Worm (Caenorhabditis elegans) whole organism, young adult: Measurements from ENCODE around the gene crb-3.

Source experiments
- B0019.2 ChIP-seq: fragments of 200-800 bp; sonication (Bioruptor generic); conservative IDR thresholded peaks from 2 replicates; pipeline ENCODE4 v1.3.6; 2022; ENCODE audit warnings: missing genetic modification reagents, missing genetic modification characterization, missing compliant biosample characterization
- B0336.3 ChIP-seq: fragments of 200-800 bp; sonication (Bioruptor generic); IDR thresholded peaks from 2 replicates; pipeline ENCODE4 v1.3.6; 2022; ENCODE audit warnings: missing genetic modification characterization, missing compliant biosample characterization
- F33H1.4 ChIP-seq: fragments of 200-800 bp; sonication (Bioruptor generic); IDR thresholded peaks from 2 replicates; pipeline ENCODE4 v1.3.6; 2022; ENCODE audit warnings: missing genetic modification reagents, missing genetic modification characterization, missing compliant biosample characterization
- F57A8.1 ChIP-seq: fragments of 200-800 bp; sonication (Bioruptor generic); optimal IDR thresholded peaks from 2 replicates; lab custom pipeline; 2018; ENCODE audit warnings: mild to moderate bottlenecking, missing genetic modification characterization, moderate library complexity, missing compliant biosample characterization
- K11D2.4 ChIP-seq: fragments of 200-800 bp; sonication (Bioruptor generic); IDR thresholded peaks from 2 replicates; pipeline ENCODE4 v1.3.6; 2022; ENCODE audit warnings: missing genetic modification reagents, missing genetic modification characterization, missing compliant biosample characterization
- K12H6.12 ChIP-seq: fragments of 200-800 bp; sonication (Bioruptor generic); optimal IDR thresholded peaks from 2 replicates; lab custom pipeline; 2018; ENCODE audit warnings: mild to moderate bottlenecking, missing genetic modification characterization, missing compliant biosample characterization
- T26A5.8 ChIP-seq: sonication (generic microtip); optimal IDR thresholded peaks from 2 replicates; lab custom pipeline; 2016; ENCODE audit warnings: missing genetic modification characterization, missing compliant biosample characterization
- Y53G8AR.9 ChIP-seq: fragments of 200-800 bp; sonication (Bioruptor generic); conservative IDR thresholded peaks from 2 replicates; pipeline ENCODE4 v1.3.6; 2022; ENCODE audit warnings: missing genetic modification reagents, missing genetic modification characterization, missing compliant biosample characterization
- ZK185.1 ChIP-seq: sonication (generic microtip); optimal IDR thresholded peaks from 2 replicates; lab custom pipeline; 2016; ENCODE audit warnings: mild to moderate bottlenecking, missing genetic modification characterization, missing compliant biosample characterization; ENCODE audit not compliant: poor library complexity, severe bottlenecking
- akir-1 ChIP-seq: fragments of 200-800 bp; sonication (Bioruptor generic); optimal IDR thresholded peaks from 2 replicates; lab custom pipeline; 2018; ENCODE audit warnings: mild to moderate bottlenecking, missing genetic modification characterization, moderate library complexity, missing compliant biosample characterization
- aptf-2 ChIP-seq: fragments of 200-800 bp; sonication (Bioruptor generic); conservative IDR thresholded peaks from 2 replicates; pipeline ENCODE4 v1.3.6; 2022; ENCODE audit warnings: missing genetic modification reagents, missing genetic modification characterization, missing compliant biosample characterization
- atf-7 ChIP-seq: sonication (generic microtip); optimal IDR thresholded peaks from 2 replicates; lab custom pipeline; 2017; ENCODE audit warnings: mild to moderate bottlenecking, missing genetic modification characterization, missing compliant biosample characterization
- cebp-1 ChIP-seq, 2 experiments: fragments of 200-800 bp in 1 of 2; sonication (Bioruptor generic) in 1 of 2; sonication (generic microtip) in 1 of 2; IDR thresholded peaks in 1 of 2; optimal IDR thresholded peaks in 1 of 2; 2 replicates each; pipeline versions ENCODE4 v1.3.6 to Lab custom; 2017 to 2022; ENCODE audit warnings: missing compliant biosample characterization in 2 of 2, missing genetic modification characterization in 2 of 2, mild to moderate bottlenecking in 1 of 2, missing genetic modification reagents in 1 of 2, moderate library complexity in 1 of 2
- ceh-100 ChIP-seq: fragments of 200-800 bp; sonication (Bioruptor generic); IDR thresholded peaks from 2 replicates; pipeline ENCODE4 v1.3.6; 2022; ENCODE audit warnings: missing genetic modification reagents, missing genetic modification characterization, missing compliant biosample characterization
- ceh-27 ChIP-seq: fragments of 200-800 bp; sonication (Bioruptor generic); optimal IDR thresholded peaks from 2 replicates; lab custom pipeline; 2018; ENCODE audit warnings: mild to moderate bottlenecking, missing genetic modification characterization, moderate library complexity, missing compliant biosample characterization
- ceh-40 ChIP-seq: fragments of 200-800 bp; sonication (Bioruptor generic); IDR thresholded peaks from 2 replicates; pipeline ENCODE4 v1.3.6; 2022; ENCODE audit warnings: missing genetic modification characterization, missing compliant biosample characterization
- dox-1 ChIP-seq: fragments of 200-800 bp; sonication (Bioruptor generic); IDR thresholded peaks from 2 replicates; pipeline ENCODE4 v1.3.6; 2022; ENCODE audit warnings: missing genetic modification reagents, missing genetic modification characterization, missing compliant biosample characterization
- egrh-3 ChIP-seq: fragments of 200-800 bp; sonication (Bioruptor generic); IDR thresholded peaks from 2 replicates; pipeline ENCODE4 v1.3.6; 2022; ENCODE audit warnings: missing genetic modification reagents, missing genetic modification characterization, missing compliant biosample characterization
- ets-4 ChIP-seq: fragments of 200-800 bp; sonication (Bioruptor generic); optimal IDR thresholded peaks from 2 replicates; lab custom pipeline; 2018; ENCODE audit warnings: mild to moderate bottlenecking, missing genetic modification characterization, missing compliant biosample characterization
- hlh-12 ChIP-seq: sonication (generic microtip); optimal IDR thresholded peaks from 2 replicates; lab custom pipeline; 2016; ENCODE audit warnings: missing genetic modification characterization, missing compliant biosample characterization
- hmg-1.2 ChIP-seq: fragments of 200-800 bp; sonication (Bioruptor generic); IDR thresholded peaks from 2 replicates; pipeline ENCODE4 v1.3.6; 2022; ENCODE audit warnings: missing genetic modification reagents, missing genetic modification characterization, missing compliant biosample characterization
- hmg-20 ChIP-seq: fragments of 200-800 bp; sonication (Bioruptor generic); IDR thresholded peaks from 2 replicates; pipeline ENCODE4 v1.3.6; 2022; ENCODE audit warnings: missing genetic modification reagents, missing genetic modification characterization, missing compliant biosample characterization
- hrde-1 ChIP-seq: sonication (generic microtip); optimal IDR thresholded peaks from 2 replicates; lab custom pipeline; 2016; ENCODE audit warnings: missing genetic modification characterization, mild to moderate bottlenecking, missing compliant biosample characterization, moderate library complexity, missing genotype, missing genetic modification reagents, borderline replicate concordance
- lag-1 ChIP-seq: fragments of 200-800 bp; sonication (Bioruptor generic); IDR thresholded peaks from 2 replicates; pipeline ENCODE4 v1.3.6; 2022; ENCODE audit warnings: missing genetic modification reagents, missing genetic modification characterization, missing compliant biosample characterization
- let-526 ChIP-seq: fragments of 200-800 bp; sonication (Bioruptor generic); IDR thresholded peaks from 2 replicates; pipeline ENCODE4 v1.3.6; 2022; ENCODE audit warnings: missing genetic modification reagents, missing genetic modification characterization, missing compliant biosample characterization
- lin-40 ChIP-seq: sonication (generic microtip); optimal IDR thresholded peaks from 2 replicates; lab custom pipeline; 2016; ENCODE audit warnings: missing genetic modification characterization, mild to moderate bottlenecking, missing compliant biosample characterization, missing genotype, missing genetic modification reagents
- lsy-27 ChIP-seq: sonication (generic microtip); optimal IDR thresholded peaks from 2 replicates; lab custom pipeline; 2017; ENCODE audit warnings: missing genetic modification characterization, mild to moderate bottlenecking, missing compliant biosample characterization, antibody characterized with exemption, missing genotype, borderline replicate concordance; ENCODE audit not compliant: insufficient read depth
- madf-10 ChIP-seq: sonication (generic microtip); optimal IDR thresholded peaks from 2 replicates; lab custom pipeline; 2016; ENCODE audit warnings: mild to moderate bottlenecking, missing genetic modification characterization, missing compliant biosample characterization
- madf-3 ChIP-seq: fragments of 200-800 bp; sonication (Bioruptor generic); IDR thresholded peaks from 2 replicates; pipeline ENCODE4 v1.3.6; 2022; ENCODE audit warnings: missing genetic modification reagents, missing genetic modification characterization, missing compliant biosample characterization
- mcd-1 ChIP-seq: fragments of 200-800 bp; sonication (Bioruptor generic); IDR thresholded peaks from 2 replicates; pipeline ENCODE4 v1.3.6; 2022; ENCODE audit warnings: missing genetic modification reagents, missing genetic modification characterization, missing compliant biosample characterization
- mes-4 ChIP-seq: sonication (generic microtip); optimal IDR thresholded peaks from 2 replicates; lab custom pipeline; 2016; ENCODE audit warnings: missing genotype, missing genetic modification characterization, missing compliant biosample characterization
- nfya-2 ChIP-seq: fragments of 200-800 bp; sonication (Bioruptor generic); IDR thresholded peaks from 2 replicates; pipeline ENCODE4 v1.3.6; 2022; ENCODE audit warnings: missing genetic modification reagents, missing genetic modification characterization, missing compliant biosample characterization
- nhr-179 ChIP-seq: sonication (generic microtip); optimal IDR thresholded peaks from 2 replicates; lab custom pipeline; 2016; ENCODE audit warnings: mild to moderate bottlenecking, missing genetic modification characterization, missing compliant biosample characterization
- nhr-80 ChIP-seq: sonication (generic microtip); optimal IDR thresholded peaks from 2 replicates; lab custom pipeline; 2016; ENCODE audit warnings: missing genetic modification characterization, missing compliant biosample characterization
- nhr-90 ChIP-seq: sonication (generic microtip); optimal IDR thresholded peaks from 2 replicates; lab custom pipeline; 2016; ENCODE audit warnings: missing genotype, mild to moderate bottlenecking, missing genetic modification characterization, missing compliant biosample characterization
- tbp1 ChIP-seq: fragments of 200-800 bp; sonication (Bioruptor generic); optimal IDR thresholded peaks from 2 replicates; lab custom pipeline; 2018; ENCODE audit warnings: mild to moderate bottlenecking, missing genetic modification characterization, missing compliant biosample characterization
- tbx-9 ChIP-seq: sonication (generic microtip); optimal IDR thresholded peaks from 2 replicates; lab custom pipeline; 2016; ENCODE audit warnings: borderline replicate concordance, missing genetic modification characterization, inconsistent platforms, missing compliant biosample characterization
- tlf-1 ChIP-seq: fragments of 200-800 bp; sonication (Bioruptor generic); optimal IDR thresholded peaks from 2 replicates; lab custom pipeline; 2018; ENCODE audit warnings: mild to moderate bottlenecking, missing genetic modification characterization, missing compliant biosample characterization
- unc-62 ChIP-seq: fragments of 150-350 bp; optimal IDR thresholded peaks from 2 replicates; lab custom pipeline; 2014; ENCODE audit warnings: missing biosample characterization, missing genetic modification reagents, missing genetic modification characterization
- zfh-2 ChIP-seq: fragments of 200-800 bp; sonication (Bioruptor generic); conservative IDR thresholded peaks from 2 replicates; pipeline ENCODE4 v1.3.6; 2022; ENCODE audit warnings: missing genetic modification reagents, missing genetic modification characterization, missing compliant biosample characterization
- zim-3 ChIP-seq: sonication (generic microtip); optimal IDR thresholded peaks from 2 replicates; lab custom pipeline; 2017; ENCODE audit warnings: mild to moderate bottlenecking, missing genetic modification characterization, moderate library complexity, missing compliant biosample characterization
- ztf-18 ChIP-seq: sonication (generic microtip); optimal IDR thresholded peaks from 2 replicates; lab custom pipeline; 2016; ENCODE audit warnings: missing genotype, mild to moderate bottlenecking, missing genetic modification characterization, missing compliant biosample characterization
- ztf-22 ChIP-seq: fragments of 200-800 bp; sonication (Bioruptor generic); optimal IDR thresholded peaks from 2 replicates; lab custom pipeline; 2018; ENCODE audit warnings: mild to moderate bottlenecking, missing genetic modification characterization, moderate library complexity, missing compliant biosample characterization
- ztf-25 ChIP-seq: fragments of 200-800 bp; sonication (Bioruptor generic); IDR thresholded peaks from 2 replicates; pipeline ENCODE4 v1.3.6; 2022; ENCODE audit warnings: missing genetic modification reagents, missing genetic modification characterization, missing compliant biosample characterization
- ztf-26 ChIP-seq: sonication (generic microtip); optimal IDR thresholded peaks from 2 replicates; lab custom pipeline; 2017; ENCODE audit warnings: missing genetic modification characterization, missing compliant biosample characterization
- ztf-6 ChIP-seq: fragments of 200-800 bp; sonication (Bioruptor generic); IDR thresholded peaks from 2 replicates; pipeline ENCODE4 v1.3.6; 2022; ENCODE audit warnings: missing genetic modification reagents, missing genetic modification characterization, missing compliant biosample characterization

Gene crb-3

ce11 chrX:9213873-9214341, 10.3 kb downstream of the crb-3 start, which contains the start of gene C35B8.3:
C35B8.3 (plus strand) TSS chrX:9213923.
- no peak for TF ChIP-seq nhr-179 (tag; lab: Kevin White, UChicago)
- 0 out of 2 replicates have a peak, but pooled peaks have one; percentile 28 for TF ChIP-seq let-526
- no peak for TF ChIP-seq tlf-1 (GFP tag; lab: Kevin White, UChicago)
- peak; percentile 69 for TF ChIP-seq ztf-22 (GFP tag; lab: Kevin White, UChicago)
- TF ChIP-seq hlh-12 (tag; lab: Kevin White, UChicago) = no peak
- no peak for TF ChIP-seq cebp-1 (GFP tag; IDR thresholded peaks at IDR 0.05; lab: Robert Waterston, UW)
- TF ChIP-seq cebp-1 (tag; optimal IDR thresholded peaks at IDR 0.05; lab: Kevin White, UChicago) = peak; percentile 70
- no peak for TF ChIP-seq lsy-27
- TF ChIP-seq nhr-80 = peak; percentile 91
- TF ChIP-seq ceh-40 (GFP tag; lab: Robert Waterston, UW) = no peak
- no peak for TF ChIP-seq madf-10 (tag; lab: Kevin White, UChicago)
- no peak for TF ChIP-seq egrh-3
- peak; percentile 51 for TF ChIP-seq lin-40 (tag; lab: Kevin White, UChicago)
- no peak for TF ChIP-seq aptf-2 (GFP tag; lab: Robert Waterston, UW)
- no peak for TF ChIP-seq mes-4 (tag; lab: Kevin White, UChicago)
- no peak for TF ChIP-seq ztf-6 (GFP tag; lab: Robert Waterston, UW)
- no peak for TF ChIP-seq akir-1 (GFP tag; lab: Kevin White, UChicago)
- peak; percentile 48 for TF ChIP-seq atf-7 (tag; lab: Kevin White, UChicago)
- TF ChIP-seq ets-4 (GFP tag; lab: Kevin White, UChicago) = no peak
- no peak for TF ChIP-seq zim-3
- TF ChIP-seq nfya-2 (GFP tag; lab: Robert Waterston, UW) = no peak
- peak; percentile 61 for TF ChIP-seq ztf-26 (tag; lab: Kevin White, UChicago)
- peak; percentile 36 for TF ChIP-seq nhr-90 (tag; lab: Kevin White, UChicago)
- TF ChIP-seq tbp1 (GFP tag; lab: Kevin White, UChicago) = peak; percentile 15
- no peak for TF ChIP-seq lag-1
- peak; percentile 67 for TF ChIP-seq B0336.3
- TF ChIP-seq unc-62 (GFP tag; lab: Kevin White, UChicago) = peak; percentile 92
- TF ChIP-seq, all 124 proteins: peak for 11

- TF ChIP-seq ztf-18 = no peak
- TF ChIP-seq F33H1.4 = no peak
- 0 out of 2 replicates have a peak, but pooled peaks have one; percentile 18 for TF ChIP-seq hmg-20
- TF ChIP-seq K11D2.4 = no peak
- no peak for TF ChIP-seq ceh-100 (GFP tag; lab: Robert Waterston, UW)
- no peak for TF ChIP-seq B0019.2 (GFP tag; lab: Robert Waterston, UW)
- TF ChIP-seq cebp-1 (GFP tag; IDR thresholded peaks at IDR 0.05; lab: Robert Waterston, UW) = no peak
- TF ChIP-seq cebp-1 (tag; optimal IDR thresholded peaks at IDR 0.05; lab: Kevin White, UChicago) = peak; percentile 53
- TF ChIP-seq madf-3 (GFP tag; lab: Robert Waterston, UW) = no peak
- peak; percentile 41 for TF ChIP-seq ceh-27 (GFP tag; lab: Kevin White, UChicago)
- peak; percentile 78 for TF ChIP-seq zfh-2 (GFP tag; lab: Robert Waterston, UW)
- no peak for TF ChIP-seq tbx-9 (tag; lab: Kevin White, UChicago)
- TF ChIP-seq ZK185.1 (tag; lab: Kevin White, UChicago) = no peak
- no peak for TF ChIP-seq ztf-25 (GFP tag; lab: Robert Waterston, UW)
- no peak for TF ChIP-seq unc-62 (GFP tag; lab: Kevin White, UChicago)
- 0 out of 2 replicates have a peak, but pooled peaks have one; percentile 37 for TF ChIP-seq Y53G8AR.9
- peak; percentile 13 for TF ChIP-seq tbp1 (GFP tag; lab: Kevin White, UChicago)
- no peak for TF ChIP-seq hrde-1 (tag; lab: Kevin White, UChicago)
- no peak for TF ChIP-seq mcd-1 (GFP tag; lab: Robert Waterston, UW)
- TF ChIP-seq dox-1 (GFP tag; lab: Robert Waterston, UW) = peak; percentile 68; the same call in 1 of the 2 replicates
- TF ChIP-seq F57A8.1 (GFP tag; lab: Kevin White, UChicago) = no peak
- peak; percentile 89 for TF ChIP-seq hmg-1.2 (GFP tag; lab: Robert Waterston, UW)
- peak; percentile 86 for TF ChIP-seq nhr-80
- no peak for TF ChIP-seq T26A5.8 (tag; lab: Kevin White, UChicago)
- no peak for TF ChIP-seq hlh-12 (tag; lab: Kevin White, UChicago)
- peak; percentile 6 for TF ChIP-seq K12H6.12
- TF ChIP-seq B0336.3 = no peak
Observed at ce11 chrX:9225273-9225672, 21.7 kb downstream of the crb-3 start.
